Fruit fly (Drosophila melanogaster) whole organism, embryonic: ENCODE data around the gene Phae2.

Source experiments
- Antp ChIP-seq: fragments of 200-800 bp; sonication (Bioruptor generic); optimal IDR thresholded peaks from 3 replicates; lab custom pipeline; 2016; ENCODE audit warnings: missing biosample characterization, missing genetic modification characterization
- CG10462 ChIP-seq: fragments of 200-800 bp; sonication (Bioruptor generic); optimal IDR thresholded peaks from 2 replicates; lab custom pipeline; 2016; ENCODE audit warnings: missing biosample characterization, missing genetic modification characterization
- CG10959 ChIP-seq: fragments of 200-800 bp; sonication (Bioruptor generic); IDR thresholded peaks from 2 replicates; pipeline ENCODE4 v1.3.6; 2022; ENCODE audit warnings: missing biosample characterization, missing genetic modification characterization
- CG14710 ChIP-seq: fragments of 200-800 bp; sonication (Bioruptor generic); optimal IDR thresholded peaks from 3 replicates; lab custom pipeline; 2019; ENCODE audit warnings: missing biosample characterization, mild to moderate bottlenecking, missing genetic modification characterization, moderate library complexity
- CG14860 ChIP-seq: fragments of 200-800 bp; sonication (Bioruptor generic); IDR thresholded peaks from 3 replicates; pipeline ENCODE4 v1.3.6; 2022; ENCODE audit warnings: missing biosample characterization, missing genetic modification characterization; ENCODE audit not compliant: partially characterized antibody
- CG17912 ChIP-seq: fragments of 200-800 bp; sonication (Bioruptor generic); optimal IDR thresholded peaks from 2 replicates; lab custom pipeline; 2018; ENCODE audit warnings: missing biosample characterization, mild to moderate bottlenecking, missing genetic modification characterization
- CG1792 ChIP-seq: fragments of 200-800 bp; sonication (Bioruptor generic); optimal IDR thresholded peaks from 2 replicates; lab custom pipeline; 2016; ENCODE audit warnings: missing biosample characterization, missing genetic modification characterization
- CG18011 ChIP-seq: fragments of 200-800 bp; sonication (Bioruptor generic); optimal IDR thresholded peaks from 2 replicates; lab custom pipeline; 2017; ENCODE audit warnings: missing biosample characterization, missing genetic modification characterization, mild to moderate bottlenecking, moderate library complexity, missing genotype
- CG2116 ChIP-seq: fragments of 200-800 bp; sonication (Bioruptor generic); optimal IDR thresholded peaks from 3 replicates; lab custom pipeline; 2018; ENCODE audit warnings: missing biosample characterization, mild to moderate bottlenecking, missing genetic modification characterization
- CG30431 ChIP-seq: fragments of 200-800 bp; sonication (Bioruptor generic); optimal IDR thresholded peaks from 2 replicates; lab custom pipeline; 2017; ENCODE audit warnings: missing biosample characterization, missing genetic modification characterization
- CG3838 ChIP-seq: fragments of 200-800 bp; sonication (Bioruptor generic); optimal IDR thresholded peaks from 3 replicates; lab custom pipeline; 2016; ENCODE audit warnings: missing biosample characterization, missing genetic modification characterization
- CG3847 ChIP-seq: fragments of 200-800 bp; sonication (Bioruptor generic); IDR thresholded peaks from 2 replicates; pipeline ENCODE4 v1.3.6; 2022; ENCODE audit warnings: missing biosample characterization, missing genetic modification characterization
- CG4854 ChIP-seq: fragments of 200-800 bp; sonication (Bioruptor generic); optimal IDR thresholded peaks from 2 replicates; lab custom pipeline; 2016; ENCODE audit warnings: missing biosample characterization, missing genetic modification characterization, inconsistent platforms
- CG6272 ChIP-seq: fragments of 200-800 bp; sonication (Bioruptor generic); IDR thresholded peaks from 2 replicates; pipeline ENCODE4 v1.3.6; 2022; ENCODE audit warnings: missing biosample characterization, missing genetic modification characterization
- CG6689 ChIP-seq: fragments of 200-800 bp; sonication (Bioruptor generic); IDR thresholded peaks from 2 replicates; pipeline ENCODE4 v1.3.6; 2022; ENCODE audit warnings: missing biosample characterization, missing genetic modification characterization
- CG8359 ChIP-seq: fragments of 200-800 bp; sonication (Bioruptor generic); optimal IDR thresholded peaks from 2 replicates; lab custom pipeline; 2017; ENCODE audit warnings: missing biosample characterization, mild to moderate bottlenecking, missing genetic modification characterization, borderline replicate concordance
- CG8388 ChIP-seq: fragments of 200-800 bp; sonication (Bioruptor generic); optimal IDR thresholded peaks from 2 replicates; lab custom pipeline; 2019; ENCODE audit warnings: missing biosample characterization, mild to moderate bottlenecking, missing genetic modification characterization, moderate library complexity
- CG8478 ChIP-seq: fragments of >200 bp; optimal IDR thresholded peaks from 2 replicates; lab custom pipeline; 2018
- CG9932 ChIP-seq: fragments of 200-800 bp; sonication (Bioruptor generic); IDR thresholded peaks from 2 replicates; pipeline ENCODE4 v1.3.6; 2022; ENCODE audit warnings: missing biosample characterization, missing genetic modification characterization
- Dfd ChIP-seq, 2 experiments: fragments of >200 bp; optimal IDR thresholded peaks; 2 replicates each; lab custom pipeline; 2017; ENCODE audit warnings: missing biosample characterization in 2 of 2, missing genetic modification characterization in 2 of 2
- Dip3 ChIP-seq: fragments of 200-800 bp; sonication (Bioruptor generic); optimal IDR thresholded peaks from 3 replicates; lab custom pipeline; 2016; ENCODE audit warnings: missing biosample characterization, missing genetic modification characterization
- ERR ChIP-seq: fragments of 200-800 bp; sonication (Bioruptor generic); optimal IDR thresholded peaks from 2 replicates; lab custom pipeline; 2016; ENCODE audit warnings: missing biosample characterization, missing genetic modification characterization
- Gug ChIP-seq: fragments of 200-800 bp; sonication (Bioruptor generic); IDR thresholded peaks from 4 replicates; pipeline ENCODE4 v1.3.6; 2022; ENCODE audit warnings: missing biosample characterization, missing genetic modification characterization
- Mrtf ChIP-seq: fragments of 200-800 bp; sonication (Bioruptor generic); IDR thresholded peaks from 3 replicates; pipeline ENCODE4 v1.3.6; 2022; ENCODE audit warnings: missing biosample characterization, missing genetic modification characterization
- Nf-YC ChIP-seq: fragments of 200-800 bp; optimal IDR thresholded peaks from 3 replicates; lab custom pipeline; 2019; ENCODE audit warnings: missing biosample characterization, mild to moderate bottlenecking, missing genetic modification characterization, moderate library complexity
- Ptx1 ChIP-seq: fragments of 200-800 bp; sonication (Bioruptor generic); IDR thresholded peaks from 2 replicates; pipeline ENCODE4 v1.3.6; 2022; ENCODE audit warnings: missing biosample characterization, missing genetic modification characterization
- amos ChIP-seq: fragments of 200-800 bp; sonication (Bioruptor generic); IDR thresholded peaks from 2 replicates; pipeline ENCODE4 v1.3.6; 2022; ENCODE audit warnings: missing biosample characterization, missing genetic modification characterization; ENCODE audit not compliant: partially characterized antibody
- chif ChIP-seq, 2 experiments: fragments of 200-800 bp; sonication (Bioruptor generic); optimal IDR thresholded peaks; 3 replicates each; lab custom pipeline; 2016; ENCODE audit warnings: missing biosample characterization in 2 of 2, missing genetic modification characterization in 2 of 2
- chn ChIP-seq: fragments of 200-800 bp; sonication (Bioruptor generic); optimal IDR thresholded peaks from 2 replicates; lab custom pipeline; 2016; ENCODE audit warnings: missing biosample characterization, missing genetic modification characterization
- croc ChIP-seq: fragments of 200-800 bp; sonication (Bioruptor generic); conservative IDR thresholded peaks from 3 replicates; pipeline ENCODE4 v1.3.6; 2022; ENCODE audit warnings: missing biosample characterization, missing genetic modification characterization
- cwo ChIP-seq: fragments of 200-800 bp; sonication (Bioruptor generic); optimal IDR thresholded peaks from 3 replicates; lab custom pipeline; 2017; ENCODE audit warnings: missing biosample characterization, missing genetic modification characterization, mild to moderate bottlenecking, moderate library complexity, missing genetic modification reagents
- da ChIP-seq: fragments of 200-800 bp; sonication (Bioruptor generic); optimal IDR thresholded peaks from 2 replicates; lab custom pipeline; 2016; ENCODE audit warnings: missing biosample characterization, missing genetic modification characterization
- disco-r ChIP-seq: fragments of 200-800 bp; sonication (Bioruptor generic); optimal IDR thresholded peaks from 2 replicates; lab custom pipeline; 2016; ENCODE audit warnings: missing biosample characterization, missing genetic modification characterization
- ems ChIP-seq: fragments of 200-800 bp; sonication (Bioruptor generic); optimal IDR thresholded peaks from 3 replicates; lab custom pipeline; 2016; ENCODE audit warnings: missing biosample characterization, missing genetic modification characterization
- h ChIP-seq: fragments of >200 bp; optimal IDR thresholded peaks from 2 replicates; lab custom pipeline; 2017
- hbn ChIP-seq: fragments of 200-800 bp; sonication (Bioruptor generic); IDR thresholded peaks from 2 replicates; pipeline ENCODE4 v1.3.6; 2022; ENCODE audit warnings: missing biosample characterization, missing genetic modification characterization; ENCODE audit not compliant: partially characterized antibody
- lbe ChIP-seq: fragments of 200-800 bp; sonication (Bioruptor generic); optimal IDR thresholded peaks from 2 replicates; lab custom pipeline; 2016; ENCODE audit warnings: missing biosample characterization, mild to moderate bottlenecking, missing genetic modification characterization
- lmd ChIP-seq: fragments of 200-800 bp; sonication (Bioruptor generic); IDR thresholded peaks from 2 replicates; pipeline ENCODE4 v1.3.6; 2022; ENCODE audit warnings: missing biosample characterization, missing genetic modification characterization
- pum ChIP-seq: fragments of 200-800 bp; sonication (Bioruptor generic); optimal IDR thresholded peaks from 2 replicates; lab custom pipeline; 2016; ENCODE audit warnings: missing biosample characterization, missing genetic modification characterization
- rib ChIP-seq: fragments of 200-800 bp; sonication (Bioruptor generic); IDR thresholded peaks from 2 replicates; pipeline ENCODE4 v1.3.6; 2022; ENCODE audit warnings: missing biosample characterization, missing genetic modification characterization
- row ChIP-seq: fragments of 200-800 bp; sonication (Bioruptor generic); IDR thresholded peaks from 3 replicates; pipeline ENCODE4 v1.3.6; 2022; ENCODE audit warnings: missing biosample characterization, missing genetic modification characterization
- scrt ChIP-seq: fragments of 200-800 bp; sonication (Bioruptor generic); optimal IDR thresholded peaks from 2 replicates; lab custom pipeline; 2018; ENCODE audit warnings: missing biosample characterization, mild to moderate bottlenecking, missing genetic modification characterization, moderate library complexity
- sens-2 ChIP-seq: fragments of 200-800 bp; sonication (Bioruptor generic); IDR thresholded peaks from 2 replicates; pipeline ENCODE4 v1.3.6; 2022; ENCODE audit warnings: missing biosample characterization, missing genetic modification characterization
- sima ChIP-seq: fragments of 200-800 bp; sonication (Bioruptor generic); optimal IDR thresholded peaks from 2 replicates; lab custom pipeline; 2016; ENCODE audit warnings: missing biosample characterization, missing genetic modification characterization
- sna ChIP-seq: fragments of 200-800 bp; sonication (Bioruptor generic); IDR thresholded peaks from 2 replicates; pipeline ENCODE4 v1.3.6; 2022; ENCODE audit warnings: missing biosample characterization, missing genetic modification characterization; ENCODE audit not compliant: partially characterized antibody
- ssp ChIP-seq: fragments of 200-800 bp; sonication (Bioruptor generic); IDR thresholded peaks from 2 replicates; pipeline ENCODE4 v1.3.6; 2022; ENCODE audit warnings: missing biosample characterization, missing genetic modification characterization
- tio ChIP-seq: fragments of 200-800 bp; sonication (Bioruptor generic); optimal IDR thresholded peaks from 2 replicates; lab custom pipeline; 2017; ENCODE audit warnings: missing biosample characterization, missing genetic modification characterization, inconsistent platforms
- tna ChIP-seq: fragments of 200-800 bp; sonication (Bioruptor generic); IDR thresholded peaks from 2 replicates; pipeline ENCODE4 v1.3.6; 2022; ENCODE audit warnings: missing biosample characterization, missing genetic modification characterization; ENCODE audit not compliant: partially characterized antibody
- zen2 ChIP-seq: fragments of 200-800 bp; sonication (Bioruptor generic); IDR thresholded peaks from 3 replicates; pipeline ENCODE4 v1.3.6; 2022; ENCODE audit warnings: missing biosample characterization, missing genetic modification characterization; ENCODE audit not compliant: partially characterized antibody

Gene Phae2

dm6 chr2L:12103231-12104210 is 7.4 kb upstream of the Phae2 start, which contains the start of the genes Patsas and ThrRS (continued):
- TF ChIP-seq CG10959 (GFP tag; lab: Robert Waterston, UW) (peak; percentile 57), tio (GFP tag; lab: Kevin White, UChicago) (no peak), CG8478 (lab: Kevin White, UChicago) (no peak), CG30431 (GFP tag; lab: Kevin White, UChicago) (peak; percentile 82), CG3838 (peak; percentile 61), Mrtf (GFP tag; lab: Robert Waterston, UW) (peak; percentile 82), disco-r (GFP tag; lab: Kevin White, UChicago) (peak; percentile 4), da (GFP tag; lab: Kevin White, UChicago) (no peak), cwo (GFP tag; lab: Kevin White, UChicago) (peak; percentile 69), chif (GFP tag; optimal IDR thresholded peaks at IDR 0.05; lab: Kevin White, UChicago) (peak; percentile 45 to 77), sens-2 (GFP tag; lab: Robert Waterston, UW) (peak; percentile 23; the same call in 1 of the 2 replicates), ems (GFP tag; lab: Kevin White, UChicago) (peak; percentile 74), CG18011 (GFP tag; lab: Kevin White, UChicago) (peak; percentile 52), pum (GFP tag; lab: Kevin White, UChicago) (peak; percentile 67), CG9932 (GFP tag; lab: Robert Waterston, UW) (peak; percentile 89), CG1792 (peak; percentile 53), zen2 (GFP tag; lab: Robert Waterston, UW) (no peak), CG8388 (peak; percentile 77), amos (0 out of 2 replicates have a peak, but pooled peaks have one; percentile 15), ssp (GFP tag; lab: Robert Waterston, UW) (peak; percentile 97), croc (GFP tag; lab: Robert Waterston, UW) (peak; percentile 78), tna (GFP tag; lab: Robert Waterston, UW) (no peak), CG17912 (GFP tag; lab: Kevin White, UChicago) (peak; percentile 31), h (lab: Kevin White, UChicago) (no peak), hbn (GFP tag; lab: Robert Waterston, UW) (no peak), Ptx1 (GFP tag; lab: Robert Waterston, UW) (peak; percentile 90), Antp (peak; percentile 67), CG2116 (peak; percentile 90), CG6689 (GFP tag; lab: Robert Waterston, UW) (peak; percentile 89), lbe (GFP tag; lab: Kevin White, UChicago) (peak; percentile 49), CG8359 (GFP tag; lab: Kevin White, UChicago) (peak; percentile 14), chn (GFP tag; lab: Kevin White, UChicago) (peak; percentile 72), CG10462 (GFP tag; lab: Kevin White, UChicago) (peak; percentile 73), ERR (GFP tag; lab: Kevin White, UChicago) (peak; percentile 35), CG4854 (GFP tag; lab: Kevin White, UChicago) (peak; percentile 73), Dfd (GFP tag; optimal IDR thresholded peaks at IDR 0.05; lab: Kevin White, UChicago) (peak in 1 of 2 experiments; percentile 39), sima (GFP tag; lab: Kevin White, UChicago) (peak; percentile 36), row (peak; percentile 95), lmd (peak; percentile 90), Nf-YC (peak; percentile 79), Dip3 (GFP tag; lab: Kevin White, UChicago) (peak; percentile 68), CG14710 (tag; lab: Kevin White, UChicago) (peak; percentile 92), CG6272 (GFP tag; lab: Robert Waterston, UW) (peak; percentile 85), scrt (GFP tag; lab: Kevin White, UChicago) (peak; percentile 75), sna (no peak), CG14860 (GFP tag; lab: Robert Waterston, UW) (no peak), Gug (GFP tag; lab: Robert Waterston, UW) (peak; percentile 73; the same call in 3 of the 4 replicates), rib (peak; percentile 55; the same call in 1 of the 2 replicates), CG3847 (GFP tag; lab: Robert Waterston, UW) (peak; percentile 90)
